Worm (Caenorhabditis elegans) whole organism, midembryonic: ENCODE measurements around the gene fbxa-88.

Experiments used
- T22C8.4 ChIP-seq: fragments of 200-800 bp; sonication (Bioruptor generic); IDR thresholded peaks from 2 replicates; pipeline ENCODE4 v1.3.6; 2022; ENCODE audit warnings: missing genetic modification characterization, missing compliant biosample characterization
- cog-1 ChIP-seq: sonication (generic microtip); optimal IDR thresholded peaks from 2 replicates; lab custom pipeline; 2016; ENCODE audit warnings: missing genetic modification characterization, missing compliant biosample characterization
- flt-1 ChIP-seq: fragments of 200-800 bp; sonication (Bioruptor generic); IDR thresholded peaks from 2 replicates; pipeline ENCODE4 v1.3.6; 2022; ENCODE audit warnings: missing genetic modification characterization, missing compliant biosample characterization
- klf-2 ChIP-seq: fragments of 200-800 bp; sonication (Bioruptor generic); conservative IDR thresholded peaks from 2 replicates; pipeline ENCODE4 v1.3.6; 2022; ENCODE audit warnings: missing genetic modification reagents, missing genetic modification characterization, missing compliant biosample characterization
- med-1 ChIP-seq: sonication (generic microtip); optimal IDR thresholded peaks from 2 replicates; lab custom pipeline; 2017; ENCODE audit warnings: missing genetic modification characterization, mild to moderate bottlenecking, missing compliant biosample characterization, antibody characterized with exemption, missing genetic modification reagents; ENCODE audit not compliant: insufficient read depth
- ref-1 ChIP-seq: fragments of 200-800 bp; sonication (Bioruptor generic); conservative IDR thresholded peaks from 2 replicates; pipeline ENCODE4 v1.3.6; 2022; ENCODE audit warnings: missing genetic modification reagents, missing genetic modification characterization, missing compliant biosample characterization
- tab-1 ChIP-seq: fragments of 200-800 bp; sonication (Bioruptor generic); IDR thresholded peaks from 2 replicates; pipeline ENCODE4 v1.3.6; 2022; ENCODE audit warnings: missing genetic modification characterization, missing compliant biosample characterization
- ztf-23 ChIP-seq: fragments of 200-800 bp; sonication (Bioruptor generic); IDR thresholded peaks from 2 replicates; pipeline ENCODE4 v1.3.6; 2022; ENCODE audit warnings: missing genetic modification reagents, missing genetic modification characterization, missing compliant biosample characterization
- ztf-29 ChIP-seq: fragments of 200-800 bp; sonication (Bioruptor generic); IDR thresholded peaks from 2 replicates; pipeline ENCODE4 v1.3.6; 2022; ENCODE audit warnings: missing genetic modification reagents, missing genetic modification characterization, missing compliant biosample characterization

Gene fbxa-88

ce11 chrV:16153375-16153774, 10.5 kb upstream of the fbxa-88 start, which contains the start of gene str-254:
str-254 (minus strand) TSS chrV:16153475.
- TF ChIP-seq flt-1 (no peak), ref-1 (GFP tag; lab: Robert Waterston, UW) (no peak), ztf-29 (no peak), T22C8.4 (GFP tag; lab: Robert Waterston, UW) (no peak), tab-1 (no peak), klf-2 (no peak)

ce11 chrV:16148805-16149204, 5.9 kb upstream of the fbxa-88 start, which contains the start of gene F10A3.4:
F10A3.4 (plus strand) TSS chrV:16149105.
- TF ChIP-seq cog-1 (tag; lab: Kevin White, UChicago) (no peak), ztf-29 (no peak), tab-1 (no peak), ref-1 (GFP tag; lab: Robert Waterston, UW) (no peak), T22C8.4 (GFP tag; lab: Robert Waterston, UW) (no peak), flt-1 (no peak)

- TF ChIP-seq ref-1 (GFP tag; lab: Robert Waterston, UW) (no peak), flt-1 (no peak), cog-1 (tag; lab: Kevin White, UChicago) (no peak), T22C8.4 (GFP tag; lab: Robert Waterston, UW) (no peak), med-1 (no peak), ztf-23 (no peak), ztf-29 (no peak), klf-2 (no peak), tab-1 (no peak)
These were observed 2.1 kb upstream of the fbxa-88 start for ce11 chrV:16145009-16145408.

ce11 chrV:16142371-16142770, 545 bp downstream of the fbxa-88 start, which contains the start of gene fbxa-18:
fbxa-18 (plus strand) TSS chrV:16142671.
- TF ChIP-seq med-1: no peak
- no peak for TF ChIP-seq flt-1
- TF ChIP-seq T22C8.4 (GFP tag; lab: Robert Waterston, UW): no peak
- TF ChIP-seq klf-2: no peak
- TF ChIP-seq ztf-23: no peak
- no peak for TF ChIP-seq ztf-29
- no peak for TF ChIP-seq tab-1
- TF ChIP-seq ref-1 (GFP tag; lab: Robert Waterston, UW): no peak
- no peak for TF ChIP-seq cog-1 (tag; lab: Kevin White, UChicago)

ce11 chrV:16141071-16141470, 1.8 kb downstream of the fbxa-88 start, which contains the start of gene clc-32:
clc-32 (minus strand) TSS chrV:16141171.
- no peak for TF ChIP-seq ref-1 (GFP tag; lab: Robert Waterston, UW)
- TF ChIP-seq cog-1 (tag; lab: Kevin White, UChicago): no peak

- TF ChIP-seq ztf-23 (no peak), ref-1 (GFP tag; lab: Robert Waterston, UW) (no peak), klf-2 (no peak), tab-1 (no peak), ztf-29 (no peak), flt-1 (no peak), med-1 (no peak), T22C8.4 (GFP tag; lab: Robert Waterston, UW) (no peak), cog-1 (tag; lab: Kevin White, UChicago) (no peak)
These were observed 3.4 kb downstream of the fbxa-88 start, which contains the start of gene clc-11 for ce11 chrV:16139529-16139928. clc-11 (minus strand) TSS chrV:16139629.

- TF ChIP-seq tab-1 (no peak), T22C8.4 (GFP tag; lab: Robert Waterston, UW) (no peak), ztf-23 (no peak), med-1 (no peak)
These were observed 5.9 kb downstream of the fbxa-88 start, which contains the start of gene F44G3.7 for ce11 chrV:16137043-16137442. F44G3.7 (minus strand) TSS chrV:16137143.

- TF ChIP-seq ztf-29 (no peak), klf-2 (no peak), cog-1 (tag; lab: Kevin White, UChicago) (no peak), T22C8.4 (GFP tag; lab: Robert Waterston, UW) (no peak), tab-1 (no peak), ztf-23 (no peak), ref-1 (GFP tag; lab: Robert Waterston, UW) (no peak), flt-1 (no peak)
These were observed 10.2 kb downstream of the fbxa-88 start, which contains the start of gene fbxa-144 for ce11 chrV:16132705-16133104. fbxa-144 (minus strand) TSS chrV:16132805.

- TF ChIP-seq flt-1 (no peak), T22C8.4 (GFP tag; lab: Robert Waterston, UW) (no peak)
These were observed 10.7 kb downstream of the fbxa-88 start for ce11 chrV:16132215-16132614.

ce11 chrV:16131249-16131648, 11.7 kb downstream of the fbxa-88 start, which contains the start of gene fbxa-142:
fbxa-142 (minus strand) TSS chrV:16131349.
- TF ChIP-seq tab-1: no peak
- no peak for TF ChIP-seq med-1
- TF ChIP-seq flt-1: no peak
- no peak for TF ChIP-seq ztf-23
- TF ChIP-seq ztf-29: no peak
- TF ChIP-seq T22C8.4 (GFP tag; lab: Robert Waterston, UW): no peak
- TF ChIP-seq klf-2: no peak
- TF ChIP-seq ref-1 (GFP tag; lab: Robert Waterston, UW): no peak

ce11 chrV:16129116-16129515, 13.8 kb downstream of the fbxa-88 start:
- TF ChIP-seq med-1 (no peak), cog-1 (tag; lab: Kevin White, UChicago) (no peak), klf-2 (no peak)

- TF ChIP-seq ztf-29 (no peak), ztf-23 (no peak), klf-2 (no peak), T22C8.4 (GFP tag; lab: Robert Waterston, UW) (no peak), flt-1 (no peak), med-1 (no peak)
These were observed 15.5 kb downstream of the fbxa-88 start, which contains the start of gene fbxa-143 for ce11 chrV:16127401-16127800. fbxa-143 (minus strand) TSS chrV:16127501.
